Fruit fly (Drosophila melanogaster): ENCODE data around the gene CG14718.

CG14718 gene

DNA sequence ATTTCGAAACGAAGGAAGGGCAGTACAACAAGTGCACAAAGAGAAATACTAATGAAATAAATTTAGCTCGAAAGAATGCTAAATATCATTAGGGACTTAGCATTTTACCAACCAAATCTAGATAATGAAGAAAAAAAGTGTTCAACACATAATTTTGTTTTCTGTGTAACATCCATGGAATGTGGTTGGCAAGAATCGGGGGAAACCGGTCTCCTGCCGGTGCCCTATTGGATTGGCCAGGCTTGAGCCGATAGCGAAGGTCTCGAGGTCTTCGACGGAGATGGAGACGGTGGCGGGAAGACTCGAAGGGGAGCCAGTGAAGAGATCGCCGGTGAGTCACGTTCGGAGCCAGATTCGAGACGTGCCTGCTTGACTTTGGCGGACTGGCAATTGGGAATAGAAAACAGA, 42.6 kb upstream of the CG14718 start (continued):
- peak; percentile 84 for TF ChIP-seq CG3032 (tag; optimal IDR thresholded peaks at IDR 0.05)
- peak; percentile 89 for TF ChIP-seq Sox102F (GFP tag; optimal IDR thresholded peaks at IDR 0.05)
- TF ChIP-seq CG34406 (GFP tag; optimal IDR thresholded peaks at IDR 0.05): peak; percentile 83
- peak; percentile 83 for TF ChIP-seq achi (GFP tag; optimal IDR thresholded peaks at IDR 0.05)
- peak; percentile 86 for TF ChIP-seq Smox (GFP tag; optimal IDR thresholded peaks at IDR 0.05)
- TF ChIP-seq CG11762 (GFP tag; optimal IDR thresholded peaks at IDR 0.05; ENCODE audit: insufficient read depth): peak; percentile 77
- 0 out of 2 replicates have a peak, but pooled peaks have one; percentile 25 for TF ChIP-seq CG11294 (GFP tag; IDR thresholded peaks at IDR 0.05)
- peak; percentile 88 for TF ChIP-seq acj6 (GFP tag; optimal IDR thresholded peaks at IDR 0.05)
- peak; percentile 83 for TF ChIP-seq CG8319 (GFP tag; optimal IDR thresholded peaks at IDR 0.05)
- TF ChIP-seq CG10669 (GFP tag; optimal IDR thresholded peaks at IDR 0.05): peak; percentile 88
- peak; percentile 91 for TF ChIP-seq Eip75B (GFP tag; optimal IDR thresholded peaks at IDR 0.05)
- TF ChIP-seq CG1621 (tag; optimal IDR thresholded peaks at IDR 0.05): peak; percentile 73
- peak; percentile 76 for TF ChIP-seq CG9139 (GFP tag; optimal IDR thresholded peaks at IDR 0.05)
- peak; percentile 86 for TF ChIP-seq CG6792 (GFP tag; optimal IDR thresholded peaks at IDR 0.05)
- peak; percentile 89 for TF ChIP-seq CG6163 (GFP tag; IDR thresholded peaks at IDR 0.05)
- peak; percentile 81 for TF ChIP-seq CG31627 (GFP tag; optimal IDR thresholded peaks at IDR 0.05)
- peak; percentile 25 for TF ChIP-seq CG4318 (GFP tag; optimal IDR thresholded peaks at IDR 0.05)
- peak; percentile 77 for TF ChIP-seq Ets21C (GFP tag; optimal IDR thresholded peaks at IDR 0.05)

DNA sequence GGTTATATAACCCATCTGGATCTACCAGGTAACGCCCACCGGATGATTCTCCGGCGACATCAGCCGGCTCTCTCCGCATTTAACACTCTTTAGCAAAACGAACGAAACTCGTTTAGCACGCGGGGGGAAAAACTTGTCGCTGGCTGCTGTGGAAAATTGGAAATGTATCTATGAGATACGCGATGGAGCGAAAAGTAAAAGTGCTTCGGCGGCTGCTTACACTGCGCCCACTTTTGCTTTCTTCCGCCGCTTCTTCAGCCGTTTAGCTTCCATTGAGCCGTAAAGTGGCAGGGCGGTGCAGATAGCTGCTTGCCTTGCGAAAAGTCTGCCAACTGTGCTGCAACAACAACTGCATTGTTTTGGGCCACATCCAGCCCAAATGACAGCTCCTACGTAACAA, 39.2 kb upstream of the CG14718 start:
- TF ChIP-seq vri (GFP tag; optimal IDR thresholded peaks at IDR 0.05): no peak
- no peak for TF ChIP-seq Smox (GFP tag; optimal IDR thresholded peaks at IDR 0.05)
- no peak for TF ChIP-seq topi (GFP tag; optimal IDR thresholded peaks at IDR 0.05)
- no peak for TF ChIP-seq fkh (GFP tag; optimal IDR thresholded peaks at IDR 0.05)
- peak; percentile 30; the same call in 1 of the 2 replicates for TF ChIP-seq CG15336 (GFP tag; IDR thresholded peaks at IDR 0.05)
- TF ChIP-seq CG8632 (GFP tag; optimal IDR thresholded peaks at IDR 0.05): no peak
- TF ChIP-seq Sox14 (GFP tag; optimal IDR thresholded peaks at IDR 0.05): no peak
- TF ChIP-seq CG6276 (GFP tag; optimal IDR thresholded peaks at IDR 0.05): peak; percentile 14
- TF ChIP-seq eg (GFP tag; IDR thresholded peaks at IDR 0.05): peak; percentile 8; the same call in 1 of the 3 replicates
- TF ChIP-seq CG10631 (GFP tag; optimal IDR thresholded peaks at IDR 0.05): no peak
- TF ChIP-seq Sox102F (GFP tag; optimal IDR thresholded peaks at IDR 0.05): no peak

DNA sequence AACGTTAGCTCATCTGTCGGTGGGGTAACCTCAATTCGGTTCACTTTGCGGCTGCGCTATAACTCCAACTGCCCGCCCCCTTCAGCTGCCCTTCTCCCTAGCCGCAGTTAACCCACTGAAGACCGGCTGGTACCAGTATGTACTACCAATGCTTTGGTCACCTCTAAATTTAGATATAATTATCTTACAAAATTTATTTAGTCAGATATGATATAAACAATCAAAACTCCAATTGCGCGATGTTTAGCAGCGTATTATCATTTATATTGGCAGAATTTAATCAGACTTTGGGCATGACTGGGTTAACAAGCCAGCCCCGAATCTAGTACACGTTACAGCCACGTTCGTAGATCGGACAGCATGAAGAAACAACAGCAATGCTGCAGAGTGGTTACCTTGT, 38.7 kb upstream of the CG14718 start:
- TF ChIP-seq topi (GFP tag; optimal IDR thresholded peaks at IDR 0.05): peak; percentile 6
- no peak for TF ChIP-seq esn (GFP tag; optimal IDR thresholded peaks at IDR 0.05)
- peak; percentile 55 for TF ChIP-seq dsx (GFP tag; optimal IDR thresholded peaks at IDR 0.05; ENCODE audit: poor library complexity, severe bottlenecking)
- peak; percentile 66; the same call in 2 of the 3 replicates for TF ChIP-seq CG8119 (GFP tag; IDR thresholded peaks at IDR 0.05)
- no peak for TF ChIP-seq CG6854 (GFP tag; optimal IDR thresholded peaks at IDR 0.05)
- TF ChIP-seq lz (GFP tag; optimal IDR thresholded peaks at IDR 0.05): peak; percentile 27
- no peak for TF ChIP-seq Hr39 (GFP tag; optimal IDR thresholded peaks at IDR 0.05)
- TF ChIP-seq CG6276 (GFP tag; optimal IDR thresholded peaks at IDR 0.05): peak; percentile 53
- peak in 1 of 2 experiments; percentile 3 for TF ChIP-seq salr (GFP tag; optimal IDR thresholded peaks at IDR 0.05)
- TF ChIP-seq Met (GFP tag; optimal IDR thresholded peaks at IDR 0.05): peak; percentile 32
- peak; percentile 43 for TF ChIP-seq Ets96B (tag; optimal IDR thresholded peaks at IDR 0.05)
- no peak for TF ChIP-seq CG16779 (tag; optimal IDR thresholded peaks at IDR 0.05)
- peak; percentile 64 for TF ChIP-seq CG32006 (GFP tag; optimal IDR thresholded peaks at IDR 0.05)
- peak; percentile 21 for TF ChIP-seq CG1621 (tag; optimal IDR thresholded peaks at IDR 0.05)
- TF ChIP-seq acj6 (GFP tag; optimal IDR thresholded peaks at IDR 0.05): peak; percentile 39
- TF ChIP-seq CG11902 (GFP tag; optimal IDR thresholded peaks at IDR 0.05): peak; percentile 0
- TF ChIP-seq fd85E (GFP tag; optimal IDR thresholded peaks at IDR 0.05): no peak
- TF ChIP-seq Eip93F (GFP tag; optimal IDR thresholded peaks at IDR 0.05): no peak
- peak; percentile 30 to 51 for TF ChIP-seq ss (GFP tag; optimal IDR thresholded peaks at IDR 0.05)
- no peak for TF ChIP-seq CG11762 (GFP tag; optimal IDR thresholded peaks at IDR 0.05; ENCODE audit: insufficient read depth)
- peak; percentile 9 for TF ChIP-seq dac (GFP tag; optimal IDR thresholded peaks at IDR 0.05)
- peak; percentile 57 for TF ChIP-seq CG10669 (GFP tag; optimal IDR thresholded peaks at IDR 0.05)
- peak; percentile 32 for TF ChIP-seq CG6792 (GFP tag; optimal IDR thresholded peaks at IDR 0.05)
- TF ChIP-seq Gug (GFP tag; IDR thresholded peaks at IDR 0.05): peak; percentile 44
- TF ChIP-seq Smox (GFP tag; optimal IDR thresholded peaks at IDR 0.05): no peak
- peak; percentile 64; the same call in 2 of the 3 replicates for TF ChIP-seq CG6163 (GFP tag; IDR thresholded peaks at IDR 0.05)
- TF ChIP-seq CG11294 (GFP tag; IDR thresholded peaks at IDR 0.05): peak; percentile 26; the same call in 1 of the 2 replicates
- TF ChIP-seq CG34406 (GFP tag; optimal IDR thresholded peaks at IDR 0.05): peak; percentile 24
- peak; percentile 69; the same call in 2 of the 3 replicates for TF ChIP-seq eg (GFP tag; IDR thresholded peaks at IDR 0.05)
- no peak for TF ChIP-seq vri (GFP tag; optimal IDR thresholded peaks at IDR 0.05)
- no peak for TF ChIP-seq fkh (GFP tag; optimal IDR thresholded peaks at IDR 0.05)
- TF ChIP-seq cyc (GFP tag; optimal IDR thresholded peaks at IDR 0.05): peak; percentile 8
- TF ChIP-seq CG4318 (GFP tag; optimal IDR thresholded peaks at IDR 0.05): peak; percentile 34

Data from whole organism, prepupa.